In the genomic region with DNA sequence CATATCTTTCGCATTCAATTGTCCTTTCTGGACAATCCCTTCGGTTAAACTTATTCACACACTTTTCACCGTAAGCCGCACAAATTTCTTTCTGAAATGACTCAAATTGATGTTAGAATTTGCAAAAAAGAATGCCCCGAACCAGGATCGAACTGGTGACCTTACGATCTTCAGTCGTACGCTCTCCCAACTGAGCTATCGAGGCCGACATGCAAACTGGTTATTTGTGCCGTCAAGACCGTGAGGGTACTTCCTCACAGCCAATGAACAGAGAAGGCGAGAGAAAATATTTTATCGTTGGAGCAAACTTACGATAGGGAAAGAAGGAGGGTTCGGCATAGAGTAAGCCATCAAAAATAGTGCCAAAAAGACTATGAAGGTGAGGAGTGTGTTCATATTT, we compare ENCODE assay signal across 2 worm cellular contexts.
TF ChIP-seq lines count a peak whose summit lies in the region.

No protein-coding gene starts in this region.

TF ChIP-seq in whole organism, L1 larva, 84 proteins besides CTCF, POLR2A, EP300 and RAD21 (continued from another document):
- peak; percentile 28 for TF ChIP-seq nhr-85 (tag; lab: Kevin White, UChicago)
- no peak for TF ChIP-seq isw-1 (GFP tag; IDR thresholded peaks at IDR 0.05; lab: Robert Waterston, UW)
- TF ChIP-seq zag-1 (tag; optimal IDR thresholded peaks at IDR 0.05; lab: Kevin White, UChicago) = no peak

TF ChIP-seq in whole organism, young adult, 124 proteins besides CTCF, POLR2A, EP300 and RAD21 (continued from another document):
- TF ChIP-seq B0019.2 (GFP tag; conservative IDR thresholded peaks at IDR 0.05; lab: Robert Waterston, UW) (no peak), lin-54 (GFP tag; optimal IDR thresholded peaks at IDR 0.05; lab: Kevin White, UChicago) (peak; percentile 56), T07F8.4 (tag; optimal IDR thresholded peaks at IDR 0.05; lab: Kevin White, UChicago) (no peak), mel-28 (tag; optimal IDR thresholded peaks at IDR 0.05; lab: Kevin White, UChicago; ENCODE audit: borderline replicate concordance) (no peak), F57A8.1 (GFP tag; optimal IDR thresholded peaks at IDR 0.05; lab: Kevin White, UChicago) (no peak)
TF ChIP-seq in whole organism, young adult: peak in this region for 41.
